Worm (Caenorhabditis elegans) whole organism, L3 larva: ENCODE data around the gene D1069.3.

ENCODE experiments used
- egl-27 ChIP-seq: sonication (generic microtip); optimal IDR thresholded peaks from 4 replicates; lab custom pipeline; 2017; ENCODE audit warnings: missing biosample characterization, missing genetic modification reagents, missing genetic modification characterization
- mdl-1 ChIP-seq: fragments of 150-350 bp; optimal IDR thresholded peaks from 2 replicates; lab custom pipeline; 2014; ENCODE audit warnings: missing biosample characterization, missing genetic modification characterization
- mml-1 ChIP-seq: fragments of 150-350 bp; sonication (generic microtip); optimal IDR thresholded peaks from 3 replicates; lab custom pipeline; 2014; ENCODE audit warnings: missing biosample characterization, missing genetic modification characterization
- skn-1 ChIP-seq: fragments of 150-350 bp; optimal IDR thresholded peaks from 2 replicates; lab custom pipeline; 2014; ENCODE audit warnings: missing biosample characterization, missing genetic modification characterization
- unc-39 ChIP-seq: sonication (generic microtip); optimal IDR thresholded peaks from 4 replicates; lab custom pipeline; 2017; ENCODE audit warnings: missing biosample characterization, missing genetic modification characterization

DNA sequence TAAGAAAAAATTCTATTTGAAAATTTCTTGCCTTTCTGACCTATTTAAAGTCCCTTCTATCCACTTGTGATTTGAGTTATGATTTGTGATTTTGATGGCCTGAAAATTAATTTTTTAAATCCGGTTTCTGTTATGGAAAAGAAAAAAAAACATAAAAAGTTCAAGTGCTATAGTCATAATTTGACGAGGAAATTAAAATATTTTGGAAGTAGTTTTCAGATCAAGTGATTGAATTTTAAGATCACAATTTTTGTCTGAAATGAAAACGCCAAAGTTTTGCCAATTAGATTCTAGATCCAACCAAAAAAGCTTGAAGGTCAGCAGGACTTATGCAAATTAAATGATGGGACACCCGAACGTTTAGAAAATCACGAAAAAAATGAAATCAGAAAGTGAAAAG, 19.8 kb upstream of the D1069.3 start, which contains the start of gene ptr-3:
- no peak for TF ChIP-seq unc-39 (tag; lab: Kevin White, UChicago)
- TF ChIP-seq mdl-1 (tag; lab: Kevin White, UChicago) = no peak
- TF ChIP-seq skn-1 (tag; lab: Kevin White, UChicago) = no peak
- no peak for TF ChIP-seq egl-27 (tag; lab: Kevin White, UChicago)
- TF ChIP-seq mml-1 (tag; lab: Kevin White, UChicago) = no peak
